Worm (Caenorhabditis elegans) whole organism, L4/young adult: ENCODE data around the gene K03B4.1.

ENCODE experiments used
- W03F9.2 ChIP-seq: fragments of 150-350 bp; optimal IDR thresholded peaks from 2 replicates; lab custom pipeline; 2014; ENCODE audit warnings: missing biosample characterization, missing genetic modification characterization
- dao-5 ChIP-seq: sonication (generic microtip); optimal IDR thresholded peaks from 2 replicates; lab custom pipeline; 2016; ENCODE audit warnings: missing genotype, missing genetic modification characterization, moderate library complexity, missing compliant biosample characterization

DNA sequence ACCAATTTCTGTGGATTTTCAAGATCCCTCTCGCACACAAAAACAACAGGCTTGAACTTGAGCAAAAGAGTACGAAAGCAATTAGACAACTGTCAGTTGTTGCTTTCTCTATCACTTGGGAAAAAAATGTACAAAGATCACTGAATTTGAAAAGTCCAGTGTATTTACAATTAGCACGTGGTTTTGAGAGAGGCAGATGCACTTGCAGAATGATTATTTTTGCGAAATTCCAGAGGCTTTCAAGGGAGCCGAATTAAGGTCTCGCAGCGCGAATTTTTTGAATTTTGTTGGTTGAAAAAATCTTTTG is 4.1 kb downstream of the K03B4.1 start:
- TF ChIP-seq dao-5 (tag; lab: Kevin White, UChicago) (no peak), W03F9.2 (tag; lab: Kevin White, UChicago) (no peak)
